Worm (Caenorhabditis elegans) whole organism, L4 larva: ENCODE results near the gene srj-45.

Experiments
- F37D6.2 ChIP-seq: sonication (generic microtip); optimal IDR thresholded peaks from 2 replicates; lab custom pipeline; 2016; ENCODE audit warnings: mild to moderate bottlenecking, missing genetic modification characterization, missing compliant biosample characterization
- F44E2.7 ChIP-seq: fragments of 200-800 bp; sonication (Bioruptor generic); IDR thresholded peaks from 2 replicates; pipeline ENCODE4 v2.1.2; 2022; ENCODE audit warnings: missing genetic modification characterization, missing compliant biosample characterization
- Y48G9A.11 ChIP-seq: fragments of 200-800 bp; sonication (Bioruptor generic); IDR thresholded peaks from 2 replicates; pipeline ENCODE4 v1.3.6; 2022; ENCODE audit warnings: missing genetic modification reagents, missing genetic modification characterization, missing compliant biosample characterization
- Y5F2A.4 ChIP-seq: fragments of 200-800 bp; sonication (Bioruptor generic); optimal IDR thresholded peaks from 2 replicates; lab custom pipeline; 2018; ENCODE audit warnings: mild to moderate bottlenecking, missing genetic modification characterization, missing compliant biosample characterization
- arid-1 ChIP-seq: fragments of 200-800 bp; sonication (Bioruptor generic); conservative IDR thresholded peaks from 2 replicates; pipeline ENCODE4 v1.3.6; 2022; ENCODE audit warnings: missing genetic modification reagents, missing genetic modification characterization, missing compliant biosample characterization
- attf-4 ChIP-seq: sonication (generic microtip); optimal IDR thresholded peaks from 3 replicates; lab custom pipeline; 2017; ENCODE audit warnings: missing biosample characterization, missing genetic modification characterization
- ceh-82 ChIP-seq: sonication (generic microtip); optimal IDR thresholded peaks from 2 replicates; lab custom pipeline; 2017; ENCODE audit warnings: missing biosample characterization, missing genetic modification characterization
- ces-1 ChIP-seq: fragments of 150-350 bp; sonication (generic microtip); optimal IDR thresholded peaks from 4 replicates; lab custom pipeline; 2014; ENCODE audit warnings: missing biosample characterization, missing genetic modification reagents, missing genetic modification characterization
- ctbp-1 ChIP-seq: fragments of 200-800 bp; sonication (Bioruptor generic); IDR thresholded peaks from 2 replicates; pipeline ENCODE4 v1.3.6; 2022; ENCODE audit warnings: missing genetic modification reagents, missing genetic modification characterization, missing compliant biosample characterization
- daf-12 ChIP-seq: fragments of 150-350 bp; optimal IDR thresholded peaks from 2 replicates; lab custom pipeline; 2014; ENCODE audit warnings: missing biosample characterization, missing genetic modification reagents, missing genetic modification characterization
- daf-16 ChIP-seq, 3 experiments: sonication (generic microtip); optimal IDR thresholded peaks; 2 replicates each; lab custom pipeline; 2016 to 2017; ENCODE audit warnings: missing genetic modification characterization in 3 of 3, missing genetic modification reagents in 3 of 3, mild to moderate bottlenecking in 2 of 3, missing compliant biosample characterization in 2 of 3, missing biosample characterization in 1 of 3, moderate library complexity in 1 of 3
- dmd-6 ChIP-seq: fragments of 200-800 bp; sonication (Bioruptor generic); IDR thresholded peaks from 2 replicates; pipeline ENCODE4 v1.3.6; 2022; ENCODE audit warnings: missing genetic modification reagents, missing genetic modification characterization, missing compliant biosample characterization
- dpl-1 ChIP-seq: fragments of 150-350 bp; optimal IDR thresholded peaks from 2 replicates; lab custom pipeline; 2014; ENCODE audit warnings: missing biosample characterization, missing genetic modification reagents, missing genetic modification characterization
- duxl-1 ChIP-seq: sonication (generic microtip); optimal IDR thresholded peaks from 2 replicates; lab custom pipeline; 2016; ENCODE audit warnings: mild to moderate bottlenecking, missing genetic modification characterization, moderate library complexity, missing compliant biosample characterization; ENCODE audit not compliant: poor library complexity
- dve-1 ChIP-seq: sonication (generic microtip); optimal IDR thresholded peaks from 2 replicates; lab custom pipeline; 2017; ENCODE audit warnings: antibody characterized with exemption, mild to moderate bottlenecking, missing genetic modification characterization, missing compliant biosample characterization; ENCODE audit not compliant: insufficient read depth
- fkh-10 ChIP-seq: fragments of 150-350 bp; optimal IDR thresholded peaks from 2 replicates; lab custom pipeline; 2014; ENCODE audit warnings: missing biosample characterization, missing genetic modification reagents, missing genetic modification characterization
- hlh-30 ChIP-seq: sonication (generic microtip); optimal IDR thresholded peaks from 2 replicates; lab custom pipeline; 2017; ENCODE audit warnings: antibody characterized with exemption, mild to moderate bottlenecking, missing genetic modification characterization, missing compliant biosample characterization; ENCODE audit not compliant: insufficient read depth
- hmg-1.1 ChIP-seq: fragments of 200-800 bp; sonication (Bioruptor generic); IDR thresholded peaks from 2 replicates; pipeline ENCODE4 v1.3.6; 2022; ENCODE audit warnings: missing genetic modification reagents, missing genetic modification characterization, missing compliant biosample characterization
- jun-1 ChIP-seq: fragments of 150-350 bp; optimal IDR thresholded peaks from 2 replicates; lab custom pipeline; 2014; ENCODE audit warnings: missing biosample characterization, missing genetic modification reagents, missing genetic modification characterization
- lim-7 ChIP-seq: fragments of 200-800 bp; sonication (Bioruptor generic); IDR thresholded peaks from 2 replicates; pipeline ENCODE4 v1.3.6; 2022; ENCODE audit warnings: missing genetic modification characterization, missing compliant biosample characterization
- lin-1 ChIP-seq: fragments of 200-800 bp; sonication (Bioruptor generic); IDR thresholded peaks from 2 replicates; pipeline ENCODE4 v1.3.6; 2022; ENCODE audit warnings: missing genetic modification reagents, missing genetic modification characterization, missing compliant biosample characterization
- lin-39 ChIP-seq: fragments of 150-350 bp; optimal IDR thresholded peaks from 2 replicates; lab custom pipeline; 2014; ENCODE audit warnings: missing biosample characterization, missing genetic modification reagents, missing genetic modification characterization
- mdl-1 ChIP-seq, 2 experiments: fragments of 150-350 bp in 1 of 2; sonication (generic microtip) in 1 of 2; optimal IDR thresholded peaks; 2 replicates each; lab custom pipeline; 2014 to 2017; ENCODE audit warnings: missing biosample characterization in 2 of 2, missing genetic modification characterization in 2 of 2
- mdt-29 ChIP-seq: fragments of 200-800 bp; sonication (Bioruptor generic); IDR thresholded peaks from 2 replicates; pipeline ENCODE4 v1.3.6; 2022; ENCODE audit warnings: missing genetic modification reagents, missing genetic modification characterization, missing compliant biosample characterization
- mxl-2 ChIP-seq: fragments of 200-800 bp; sonication (Bioruptor generic); conservative IDR thresholded peaks from 2 replicates; pipeline ENCODE4 v1.3.6; 2022; ENCODE audit warnings: missing genetic modification reagents, missing genetic modification characterization, missing compliant biosample characterization
- nhr-42 ChIP-seq: fragments of 200-800 bp; sonication (Bioruptor generic); IDR thresholded peaks from 2 replicates; pipeline ENCODE4 v1.3.6; 2022; ENCODE audit warnings: missing genetic modification characterization, missing compliant biosample characterization
- nhr-48 ChIP-seq: sonication (generic microtip); optimal IDR thresholded peaks from 2 replicates; lab custom pipeline; 2016; ENCODE audit warnings: mild to moderate bottlenecking, missing genetic modification characterization, missing compliant biosample characterization
- nhr-77 ChIP-seq: fragments of 150-350 bp; optimal IDR thresholded peaks from 2 replicates; lab custom pipeline; 2014; ENCODE audit warnings: missing biosample characterization, missing genetic modification characterization
- saeg-2 ChIP-seq: fragments of 200-800 bp; sonication (Bioruptor generic); IDR thresholded peaks from 2 replicates; pipeline ENCODE4 v1.3.6; 2022; ENCODE audit warnings: missing genetic modification reagents, missing genetic modification characterization, missing compliant biosample characterization
- sdz-12 ChIP-seq: fragments of 200-800 bp; sonication (Bioruptor generic); optimal IDR thresholded peaks from 2 replicates; lab custom pipeline; 2018; ENCODE audit warnings: mild to moderate bottlenecking, missing genetic modification characterization, missing compliant biosample characterization
- skn-1 ChIP-seq: fragments of 150-350 bp; optimal IDR thresholded peaks from 2 replicates; lab custom pipeline; 2014; ENCODE audit warnings: missing biosample characterization, missing genetic modification characterization
- snpc-4 ChIP-seq: fragments of 150-350 bp; optimal IDR thresholded peaks from 2 replicates; lab custom pipeline; 2014; ENCODE audit warnings: missing biosample characterization, missing genetic modification characterization
- tag-97 ChIP-seq: fragments of 200-800 bp; sonication (Bioruptor generic); IDR thresholded peaks from 2 replicates; pipeline ENCODE4 v1.3.6; 2022; ENCODE audit warnings: missing genetic modification characterization, missing compliant biosample characterization
- tra-1 ChIP-seq: fragments of 200-800 bp; sonication (Bioruptor generic); IDR thresholded peaks from 2 replicates; pipeline ENCODE4 v1.3.6; 2022; ENCODE audit warnings: missing genetic modification reagents, missing genetic modification characterization, missing compliant biosample characterization
- unc-39 ChIP-seq: sonication (generic microtip); optimal IDR thresholded peaks from 2 replicates; lab custom pipeline; 2017; ENCODE audit warnings: missing biosample characterization, missing genetic modification characterization
- zfp-3 ChIP-seq: fragments of 200-800 bp; sonication (Bioruptor generic); conservative IDR thresholded peaks from 2 replicates; pipeline ENCODE4 v1.3.6; 2022; ENCODE audit warnings: missing genetic modification reagents, missing genetic modification characterization, missing compliant biosample characterization
- zip-11 ChIP-seq: fragments of 200-800 bp; sonication (Bioruptor generic); IDR thresholded peaks from 2 replicates; pipeline ENCODE4 v1.3.6; 2022; ENCODE audit warnings: missing genetic modification characterization, missing compliant biosample characterization
- zip-2 ChIP-seq: fragments of 150-350 bp; optimal IDR thresholded peaks from 2 replicates; lab custom pipeline; 2014; ENCODE audit warnings: missing biosample characterization, missing genetic modification characterization
- ztf-11 ChIP-seq: fragments of 150-350 bp; optimal IDR thresholded peaks from 2 replicates; lab custom pipeline; 2014; ENCODE audit warnings: missing biosample characterization, missing genetic modification characterization

Gene srj-45

DNA sequence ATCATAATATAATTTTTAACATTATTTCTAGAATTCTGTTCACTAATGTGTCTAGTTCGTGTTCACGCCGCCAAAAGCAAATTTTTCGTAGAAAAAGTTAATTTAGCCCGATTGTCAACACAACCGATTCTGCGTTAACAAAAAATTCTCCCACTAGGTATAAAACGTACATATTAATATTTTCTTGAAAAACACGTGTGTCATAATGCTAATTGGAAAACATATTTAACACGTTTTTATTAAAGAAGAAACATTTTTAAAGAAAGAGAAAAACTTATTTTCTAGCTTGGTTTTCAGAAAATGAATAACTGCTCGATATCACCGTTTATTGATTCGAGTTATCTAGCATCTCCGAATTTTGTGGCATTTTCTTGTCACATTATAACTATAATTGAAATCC, 33.7 kb upstream of the srj-45 start, which contains the start of gene srh-243:
TSS of gene srh-243 (plus strand) at position 301 of the 400 bp plus-strand sequence.
- TF ChIP-seq hlh-30 (tag; lab: Kevin White, UChicago) (no peak), zip-11 (GFP tag; lab: Robert Waterston, UW) (no peak), ces-1 (no peak), ceh-82 (tag; lab: Kevin White, UChicago) (no peak), ztf-11 (tag; lab: Kevin White, UChicago) (no peak), skn-1 (tag; lab: Kevin White, UChicago) (no peak), mxl-2 (GFP tag; lab: Robert Waterston, UW) (no peak), nhr-48 (tag; lab: Kevin White, UChicago) (no peak), daf-16 (GFP tag; optimal IDR thresholded peaks at IDR 0.05; lab: Kevin White, UChicago) (no peak), daf-16 (tag; optimal IDR thresholded peaks at IDR 0.05; lab: Kevin White, UChicago) (no peak), tra-1 (no peak)

DNA sequence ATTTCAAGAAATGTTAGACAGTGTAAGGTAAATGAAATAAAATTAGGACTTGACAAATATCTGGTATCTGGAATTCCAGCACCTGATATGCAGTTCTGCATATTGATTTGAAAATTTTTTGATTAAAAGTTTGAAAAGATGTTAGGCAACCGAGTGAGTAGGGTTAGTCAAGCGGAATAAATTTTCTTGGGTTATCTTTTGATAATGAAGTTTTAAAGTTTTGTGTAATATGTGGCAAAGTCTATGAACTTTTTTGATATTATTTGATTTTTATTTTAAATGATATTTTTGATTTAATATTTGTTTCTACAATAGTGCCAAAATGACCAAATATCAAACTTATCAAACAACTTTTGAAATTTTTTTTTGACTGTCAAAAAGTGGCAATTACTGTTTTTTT, 33.1 kb upstream of the srj-45 start, which contains the start of gene srh-241:
TSS of gene srh-241 (minus strand) at position 101 of the 400 bp plus-strand sequence.
- TF ChIP-seq nhr-42 (no peak), fkh-10 (no peak), zip-2 (tag; lab: Kevin White, UChicago) (no peak), dpl-1 (GFP tag; lab: Kevin White, UChicago) (no peak), dmd-6 (GFP tag; lab: Robert Waterston, UW) (no peak), sdz-12 (no peak), Y5F2A.4 (GFP tag; lab: Kevin White, UChicago) (no peak), arid-1 (GFP tag; lab: Robert Waterston, UW) (no peak), daf-16 (GFP tag; optimal IDR thresholded peaks at IDR 0.05; lab: Kevin White, UChicago) (no peak), daf-16 (tag; optimal IDR thresholded peaks at IDR 0.05; lab: Kevin White, UChicago) (no peak), hlh-30 (tag; lab: Kevin White, UChicago) (no peak)

DNA sequence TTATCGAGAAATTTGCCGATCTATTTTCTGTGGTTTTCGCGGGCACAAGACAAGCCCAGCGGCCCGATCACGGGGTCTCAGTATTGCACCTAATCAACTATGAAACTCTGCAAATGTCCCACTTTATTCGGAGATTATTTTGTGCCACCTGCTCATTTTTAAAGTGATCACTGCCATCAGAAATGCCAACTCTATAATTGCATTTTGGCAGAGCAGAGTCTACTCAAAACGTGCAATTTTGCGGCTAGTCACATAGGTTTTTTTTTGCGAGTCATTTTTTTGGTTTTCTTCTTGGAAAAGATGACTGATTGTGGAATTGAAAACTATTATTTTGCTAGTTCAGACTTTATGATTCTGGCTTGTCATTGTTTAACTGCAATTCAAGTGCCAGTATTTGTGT, 28.5 kb upstream of the srj-45 start, which contains the start of gene srh-240:
TSS of gene srh-240 (plus strand) at position 301 of the 400 bp plus-strand sequence.
- no peak for TF ChIP-seq nhr-77 (tag; lab: Kevin White, UChicago)
- no peak for TF ChIP-seq zfp-3
- TF ChIP-seq duxl-1 (tag; lab: Kevin White, UChicago), result no peak
- TF ChIP-seq dve-1 (tag; lab: Kevin White, UChicago), result no peak
- TF ChIP-seq tag-97 (GFP tag; lab: Robert Waterston, UW), result no peak
- TF ChIP-seq hmg-1.1 (GFP tag; lab: Robert Waterston, UW), result no peak
- TF ChIP-seq attf-4 (tag; lab: Kevin White, UChicago), result no peak
- no peak for TF ChIP-seq unc-39 (tag; lab: Kevin White, UChicago)
- TF ChIP-seq daf-12, result no peak
- no peak for TF ChIP-seq ctbp-1
- no peak for TF ChIP-seq jun-1 (tag; lab: Kevin White, UChicago)
- TF ChIP-seq lin-39 (tag; lab: Kevin White, UChicago), result no peak
- no peak for TF ChIP-seq lin-1 (GFP tag; lab: Robert Waterston, UW)
- no peak for TF ChIP-seq mdt-29
- no peak for TF ChIP-seq F44E2.7 (GFP tag; lab: Robert Waterston, UW)
- TF ChIP-seq zip-2 (tag; lab: Kevin White, UChicago), result no peak

DNA sequence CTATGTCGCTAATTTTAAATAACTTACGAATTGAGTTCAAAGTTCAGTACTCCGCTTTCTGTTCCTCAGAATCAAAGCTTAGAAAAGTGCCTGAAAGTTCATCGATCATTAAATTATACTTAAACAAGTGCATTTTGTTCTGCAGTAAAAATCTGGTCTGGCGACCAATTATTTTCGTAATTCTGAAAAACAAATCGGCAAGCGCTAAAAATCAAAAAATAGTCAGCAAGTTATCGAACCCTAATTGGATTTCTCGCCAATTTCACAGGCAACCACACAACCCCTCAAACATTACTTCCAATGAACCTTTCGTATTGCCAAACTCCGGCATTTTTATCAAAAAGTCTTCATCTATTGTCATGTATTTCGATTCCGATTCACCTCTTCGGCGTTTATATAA, 26.6 kb upstream of the srj-45 start, which contains the start of gene srh-272:
TSS of gene srh-272 (plus strand) at position 301 of the 400 bp plus-strand sequence.
- TF ChIP-seq saeg-2 (GFP tag; lab: Robert Waterston, UW) (no peak), ctbp-1 (no peak), mdl-1 (tag; optimal IDR thresholded peaks at IDR 0.05; lab: Kevin White, UChicago) (no peak), F37D6.2 (no peak), Y48G9A.11 (GFP tag; lab: Robert Waterston, UW) (no peak), snpc-4 (tag; lab: Kevin White, UChicago) (no peak), lim-7 (GFP tag; lab: Robert Waterston, UW) (no peak), mdt-29 (no peak), zip-11 (GFP tag; lab: Robert Waterston, UW) (no peak)
